Fruit fly (Drosophila melanogaster): ENCODE data around the gene S6k.

S6k gene

DNA sequence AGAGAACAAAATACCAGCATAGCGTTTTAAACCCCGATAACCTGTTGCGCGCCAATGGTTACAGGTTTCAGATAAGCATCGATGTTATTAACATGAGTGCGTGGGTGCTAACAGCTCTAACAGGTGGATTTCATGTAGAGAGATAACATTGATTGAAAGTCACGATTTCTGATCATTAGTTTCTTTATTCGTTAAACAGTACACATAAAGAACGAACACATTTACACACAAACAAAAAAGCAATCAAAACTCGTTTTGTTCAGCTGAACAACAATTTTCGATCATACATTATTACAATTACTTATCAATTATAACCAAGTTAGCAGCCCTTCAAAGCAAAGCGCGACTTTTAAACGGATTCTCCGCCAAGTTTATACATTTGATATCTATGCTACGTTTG, 21.1 kb downstream of the S6k start (continued):
- TF ChIP-seq lmd (GFP tag; IDR thresholded peaks at IDR 0.05): no peak
- no peak for TF ChIP-seq CG8388 (GFP tag; optimal IDR thresholded peaks at IDR 0.05)
- no peak for TF ChIP-seq CG1832 (GFP tag; optimal IDR thresholded peaks at IDR 0.05)
- TF ChIP-seq CG3847 (GFP tag; IDR thresholded peaks at IDR 0.05): no peak
- 0 out of 2 replicates have a peak, but pooled peaks have one; percentile 26 for TF ChIP-seq unc-4 (GFP tag; IDR thresholded peaks at IDR 0.05; ENCODE audit: partially characterized antibody)
- TF ChIP-seq Gug (GFP tag; IDR thresholded peaks at IDR 0.05): no peak
- no peak for TF ChIP-seq GATAe (GFP tag; conservative IDR thresholded peaks at IDR 0.05)
- TF ChIP-seq disco-r (GFP tag; optimal IDR thresholded peaks at IDR 0.05): no peak
- no peak for TF ChIP-seq CG1233 (GFP tag; optimal IDR thresholded peaks at IDR 0.05)
- peak; percentile 19 for TF ChIP-seq Fer3 (tag; optimal IDR thresholded peaks at IDR 0.05)
- TF ChIP-seq dysf (GFP tag; IDR thresholded peaks at IDR 0.05): no peak
- TF ChIP-seq CG10431 (GFP tag; optimal IDR thresholded peaks at IDR 0.05): no peak
- peak; percentile 98 for TF ChIP-seq trem (tag; optimal IDR thresholded peaks at IDR 0.05)
- TF ChIP-seq CG11093 (GFP tag; IDR thresholded peaks at IDR 0.05): no peak
- no peak for TF ChIP-seq CG14441 (GFP tag; IDR thresholded peaks at IDR 0.05)
- TF ChIP-seq CG3838 (GFP tag; optimal IDR thresholded peaks at IDR 0.05): no peak
- no peak for TF ChIP-seq ranshi (GFP tag; IDR thresholded peaks at IDR 0.05)
- no peak for TF ChIP-seq dan (GFP tag; IDR thresholded peaks at IDR 0.05)
- no peak for TF ChIP-seq sens-2 (GFP tag; IDR thresholded peaks at IDR 0.05)
- TF ChIP-seq CG11504 (tag; optimal IDR thresholded peaks at IDR 0.05): no peak
- no peak for TF ChIP-seq CG4424 (GFP tag; optimal IDR thresholded peaks at IDR 0.05)
- TF ChIP-seq repo (GFP tag; optimal IDR thresholded peaks at IDR 0.05): no peak
- no peak for TF ChIP-seq CG6689 (GFP tag; IDR thresholded peaks at IDR 0.05)
- no peak for TF ChIP-seq bcd (GFP tag; optimal IDR thresholded peaks at IDR 0.05)
- no peak for TF ChIP-seq p53 (GFP tag; optimal IDR thresholded peaks at IDR 0.05)
- peak; percentile 25 for TF ChIP-seq HLH54F (GFP tag; optimal IDR thresholded peaks at IDR 0.05)
- no peak for TF ChIP-seq Usf (GFP tag; optimal IDR thresholded peaks at IDR 0.05)
- TF ChIP-seq Fer2 (tag; optimal IDR thresholded peaks at IDR 0.05): no peak
- no peak for TF ChIP-seq run (tag; optimal IDR thresholded peaks at IDR 0.05)
- no peak for TF ChIP-seq gsb-n (tag; optimal IDR thresholded peaks at IDR 0.05)
- no peak for TF ChIP-seq fu2 (GFP tag; optimal IDR thresholded peaks at IDR 0.05)
- TF ChIP-seq bsh (GFP tag; optimal IDR thresholded peaks at IDR 0.05): peak in 1 of 2 experiments; percentile 37
- TF ChIP-seq ase (GFP tag; IDR thresholded peaks at IDR 0.05): no peak
- no peak for TF ChIP-seq salm (tag; optimal IDR thresholded peaks at IDR 0.05)
- no peak for TF ChIP-seq jumu (GFP tag; optimal IDR thresholded peaks at IDR 0.05)
- TF ChIP-seq HmgZ (tag; optimal IDR thresholded peaks at IDR 0.05): peak; percentile 57
- TF ChIP-seq Myb (GFP tag; optimal IDR thresholded peaks at IDR 0.05): no peak
- no peak for TF ChIP-seq CG30431 (GFP tag; optimal IDR thresholded peaks at IDR 0.05)
- TF ChIP-seq Opbp (GFP tag; IDR thresholded peaks at IDR 0.05; ENCODE audit: partially characterized antibody): no peak
- TF ChIP-seq Abd-B (GFP tag; optimal IDR thresholded peaks at IDR 0.05): no peak
- TF ChIP-seq inv (GFP tag; IDR thresholded peaks at IDR 0.05; ENCODE audit: partially characterized antibody): no peak
- TF ChIP-seq ken (GFP tag; IDR thresholded peaks at IDR 0.05): no peak
- no peak for TF ChIP-seq fd3F (GFP tag; optimal IDR thresholded peaks at IDR 0.05)
- TF ChIP-seq CG13424 (tag; optimal IDR thresholded peaks at IDR 0.05): peak; percentile 45
- TF ChIP-seq danr (GFP tag; IDR thresholded peaks at IDR 0.05): no peak
- TF ChIP-seq CG18262 (tag; optimal IDR thresholded peaks at IDR 0.05): peak; percentile 22
- peak; percentile 47 for TF ChIP-seq CG30403 (GFP tag; optimal IDR thresholded peaks at IDR 0.05)
- TF ChIP-seq zen (tag; optimal IDR thresholded peaks at IDR 0.05): no peak
- TF ChIP-seq ro (GFP tag; IDR thresholded peaks at IDR 0.05): no peak
- TF ChIP-seq btn (GFP tag; optimal IDR thresholded peaks at IDR 0.05): no peak
- peak; percentile 26 for TF ChIP-seq Nf-YC (tag; optimal IDR thresholded peaks at IDR 0.05)
- no peak for TF ChIP-seq Six4 (GFP tag; optimal IDR thresholded peaks at IDR 0.05)

Measured in whole organism, embryonic.